Worm (Caenorhabditis elegans) whole organism, early embryonic: Measurements from ENCODE around the gene Y43F8B.3.

Source experiments
- B0310.2 ChIP-seq: sonication (generic microtip); optimal IDR thresholded peaks from 2 replicates; lab custom pipeline; 2016; ENCODE audit warnings: mild to moderate bottlenecking, missing genetic modification characterization, missing compliant biosample characterization
- F13C5.2 ChIP-seq: sonication (generic microtip); optimal IDR thresholded peaks from 2 replicates; lab custom pipeline; 2017; ENCODE audit warnings: mild to moderate bottlenecking, missing genetic modification characterization, inconsistent platforms, missing compliant biosample characterization
- aly-1 ChIP-seq: sonication (generic microtip); optimal IDR thresholded peaks from 2 replicates; lab custom pipeline; 2016; ENCODE audit warnings: missing genetic modification characterization, missing compliant biosample characterization
- ama-1 ChIP-seq: fragments of 150-350 bp; optimal IDR thresholded peaks from 2 replicates; lab custom pipeline; 2014
- ceh-13 ChIP-seq: fragments of 200-800 bp; sonication (Bioruptor generic); optimal IDR thresholded peaks from 2 replicates; lab custom pipeline; 2018; ENCODE audit warnings: mild to moderate bottlenecking, missing genetic modification characterization, missing compliant biosample characterization
- ceh-36 ChIP-seq: sonication (generic microtip); optimal IDR thresholded peaks from 2 replicates; lab custom pipeline; 2016; ENCODE audit warnings: missing genetic modification characterization, inconsistent platforms, missing compliant biosample characterization
- ets-7 ChIP-seq: sonication (generic microtip); optimal IDR thresholded peaks from 2 replicates; lab custom pipeline; 2016; ENCODE audit warnings: missing genotype, missing genetic modification characterization, missing compliant biosample characterization
- flt-1 ChIP-seq: fragments of 200-800 bp; sonication (Bioruptor generic); IDR thresholded peaks from 2 replicates; pipeline ENCODE4 v1.3.6; 2022; ENCODE audit warnings: missing genetic modification characterization, missing compliant biosample characterization
- hmbx-1 ChIP-seq: sonication (generic microtip); optimal IDR thresholded peaks from 2 replicates; lab custom pipeline; 2016; ENCODE audit warnings: mild to moderate bottlenecking, missing genetic modification characterization, missing compliant biosample characterization
- hmg-4 ChIP-seq: fragments of 200-800 bp; sonication (Bioruptor generic); optimal IDR thresholded peaks from 2 replicates; lab custom pipeline; 2018; ENCODE audit warnings: mild to moderate bottlenecking, missing genetic modification characterization, missing compliant biosample characterization
- hnd-1 ChIP-seq: sonication (generic microtip); optimal IDR thresholded peaks from 2 replicates; lab custom pipeline; 2016; ENCODE audit warnings: missing genetic modification characterization, missing compliant biosample characterization
- pes-1 ChIP-seq: fragments of 200-800 bp; sonication (Bioruptor generic); IDR thresholded peaks from 2 replicates; pipeline ENCODE4 v1.3.6; 2022; ENCODE audit warnings: missing genetic modification reagents, missing genetic modification characterization, missing compliant biosample characterization
- scrt-1 ChIP-seq: fragments of 200-800 bp; sonication (Bioruptor generic); IDR thresholded peaks from 2 replicates; pipeline ENCODE4 v1.3.6; 2022; ENCODE audit warnings: missing genetic modification characterization, missing compliant biosample characterization
- sea-1 ChIP-seq: fragments of 200-800 bp; sonication (Bioruptor generic); conservative IDR thresholded peaks from 2 replicates; pipeline ENCODE4 v1.3.6; 2022; ENCODE audit warnings: missing genetic modification characterization, missing compliant biosample characterization
- tbx-11 ChIP-seq: fragments of 200-800 bp; sonication (Bioruptor generic); IDR thresholded peaks from 2 replicates; pipeline ENCODE4 v1.3.6; 2022; ENCODE audit warnings: missing genetic modification characterization, missing compliant biosample characterization
- tbx-37 ChIP-seq: fragments of 200-800 bp; sonication (Bioruptor generic); conservative IDR thresholded peaks from 2 replicates; pipeline ENCODE4 v1.3.6; 2022; ENCODE audit warnings: missing genetic modification reagents, missing genetic modification characterization, missing compliant biosample characterization
- tra-4 ChIP-seq: sonication (generic microtip); optimal IDR thresholded peaks from 2 replicates; lab custom pipeline; 2017; ENCODE audit warnings: missing genetic modification characterization, missing compliant biosample characterization

Y43F8B.3 gene

ce11 chrV:19565082-19565481 is 62.2 kb downstream of the Y43F8B.3 start, which contains the start of gene kcnl-1:
TSS of gene kcnl-1 (plus strand) at chrV:19565382.
- TF ChIP-seq tbx-11 (GFP tag; lab: Robert Waterston, UW) (no peak), hmg-4 (GFP tag; lab: Kevin White, UChicago) (no peak), tra-4 (no peak), sea-1 (GFP tag; lab: Robert Waterston, UW) (no peak), aly-1 (tag; lab: Kevin White, UChicago) (no peak), hmbx-1 (tag; lab: Kevin White, UChicago) (no peak), scrt-1 (GFP tag; lab: Robert Waterston, UW) (no peak), ceh-13 (GFP tag; lab: Kevin White, UChicago) (no peak), hnd-1 (tag; lab: Kevin White, UChicago) (no peak), flt-1 (GFP tag; lab: Robert Waterston, UW) (no peak), ceh-36 (tag; lab: Kevin White, UChicago) (no peak), pes-1 (GFP tag; lab: Robert Waterston, UW) (no peak), ets-7 (tag; lab: Kevin White, UChicago) (no peak), F13C5.2 (tag; lab: Kevin White, UChicago) (no peak), ama-1 (lab: Kevin White, UChicago) (no peak), B0310.2 (no peak), tbx-37 (no peak)
